Worm (Caenorhabditis elegans) whole organism, L4 larva: ENCODE results near the gene fbxc-45.

ENCODE experiments used
- D1046.2 ChIP-seq: fragments of 200-800 bp; sonication (Bioruptor generic); IDR thresholded peaks from 2 replicates; pipeline ENCODE4 v1.3.6; 2022; ENCODE audit warnings: missing genetic modification characterization, missing compliant biosample characterization
- F26F4.8 ChIP-seq: fragments of 200-800 bp; sonication (Bioruptor generic); conservative IDR thresholded peaks from 2 replicates; pipeline ENCODE4 v1.3.6; 2022; ENCODE audit warnings: missing genetic modification characterization, missing compliant biosample characterization
- F44E2.7 ChIP-seq: fragments of 200-800 bp; sonication (Bioruptor generic); IDR thresholded peaks from 2 replicates; pipeline ENCODE4 v2.1.2; 2022; ENCODE audit warnings: missing genetic modification characterization, missing compliant biosample characterization
- F49E8.2 ChIP-seq: sonication (generic microtip); optimal IDR thresholded peaks from 2 replicates; lab custom pipeline; 2016; ENCODE audit warnings: missing compliant biosample characterization, mild to moderate bottlenecking, missing genetic modification characterization, borderline replicate concordance
- R02D3.7 ChIP-seq: fragments of 150-350 bp; sonication (generic microtip); optimal IDR thresholded peaks from 3 replicates; lab custom pipeline; 2014; ENCODE audit warnings: missing biosample characterization, missing genetic modification characterization
- T20F7.1 ChIP-seq: fragments of 200-800 bp; sonication (Bioruptor generic); optimal IDR thresholded peaks from 2 replicates; lab custom pipeline; 2018; ENCODE audit warnings: mild to moderate bottlenecking, missing genetic modification characterization, missing compliant biosample characterization
- T26A8.4 ChIP-seq: fragments of 200-800 bp; sonication (Bioruptor generic); IDR thresholded peaks from 2 replicates; pipeline ENCODE4 v1.3.6; 2022; ENCODE audit warnings: missing genetic modification characterization, missing compliant biosample characterization
- Y105C5A.15 ChIP-seq: fragments of 200-800 bp; sonication (Bioruptor generic); IDR thresholded peaks from 2 replicates; pipeline ENCODE4 v1.3.6; 2022; ENCODE audit warnings: missing genetic modification characterization, missing compliant biosample characterization
- ZK337.2 ChIP-seq: fragments of 200-800 bp; sonication (Bioruptor generic); IDR thresholded peaks from 2 replicates; pipeline ENCODE4 v1.3.6; 2022; ENCODE audit warnings: missing genetic modification reagents, missing genetic modification characterization, missing compliant biosample characterization
- aly-2 ChIP-seq: sonication (generic microtip); optimal IDR thresholded peaks from 2 replicates; lab custom pipeline; 2018; ENCODE audit warnings: missing biosample characterization, missing genetic modification characterization
- ceh-44 ChIP-seq: fragments of 200-800 bp; sonication (Bioruptor generic); IDR thresholded peaks from 2 replicates; pipeline ENCODE4 v1.3.6; 2022; ENCODE audit warnings: missing genetic modification reagents, missing genetic modification characterization, missing compliant biosample characterization
- cey-2 ChIP-seq: sonication (generic microtip); optimal IDR thresholded peaks from 3 replicates; lab custom pipeline; 2017; ENCODE audit warnings: missing genetic modification characterization, mild to moderate bottlenecking, missing compliant biosample characterization, antibody characterized with exemption, borderline replicate concordance; ENCODE audit not compliant: insufficient read depth
- daf-19 ChIP-seq: fragments of 200-800 bp; sonication (Bioruptor generic); conservative IDR thresholded peaks from 2 replicates; pipeline ENCODE4 v1.3.6; 2022; ENCODE audit warnings: missing genetic modification characterization, missing compliant biosample characterization
- dmd-9 ChIP-seq: fragments of 200-800 bp; sonication (Bioruptor generic); IDR thresholded peaks from 2 replicates; pipeline ENCODE4 v1.3.6; 2022; ENCODE audit warnings: missing genetic modification reagents, missing genetic modification characterization, missing compliant biosample characterization
- duxl-1 ChIP-seq: sonication (generic microtip); optimal IDR thresholded peaks from 2 replicates; lab custom pipeline; 2016; ENCODE audit warnings: mild to moderate bottlenecking, missing genetic modification characterization, moderate library complexity, missing compliant biosample characterization; ENCODE audit not compliant: poor library complexity
- egl-43 ChIP-seq: fragments of 200-800 bp; sonication (Bioruptor generic); IDR thresholded peaks from 2 replicates; pipeline ENCODE4 v1.3.6; 2022; ENCODE audit warnings: missing genetic modification reagents, missing genetic modification characterization, missing compliant biosample characterization
- fos-1 ChIP-seq: fragments of 150-350 bp; optimal IDR thresholded peaks from 2 replicates; lab custom pipeline; 2014; ENCODE audit warnings: missing biosample characterization, missing genetic modification characterization
- gei-8 ChIP-seq: fragments of 200-800 bp; sonication (Bioruptor generic); optimal IDR thresholded peaks from 2 replicates; lab custom pipeline; 2018; ENCODE audit warnings: mild to moderate bottlenecking, missing genetic modification characterization, missing compliant biosample characterization
- hlh-30 ChIP-seq: sonication (generic microtip); optimal IDR thresholded peaks from 2 replicates; lab custom pipeline; 2017; ENCODE audit warnings: antibody characterized with exemption, mild to moderate bottlenecking, missing genetic modification characterization, missing compliant biosample characterization; ENCODE audit not compliant: insufficient read depth
- jun-1 ChIP-seq: fragments of 150-350 bp; optimal IDR thresholded peaks from 2 replicates; lab custom pipeline; 2014; ENCODE audit warnings: missing biosample characterization, missing genetic modification reagents, missing genetic modification characterization
- lim-7 ChIP-seq: fragments of 200-800 bp; sonication (Bioruptor generic); IDR thresholded peaks from 2 replicates; pipeline ENCODE4 v1.3.6; 2022; ENCODE audit warnings: missing genetic modification characterization, missing compliant biosample characterization
- lin-1 ChIP-seq: fragments of 200-800 bp; sonication (Bioruptor generic); IDR thresholded peaks from 2 replicates; pipeline ENCODE4 v1.3.6; 2022; ENCODE audit warnings: missing genetic modification reagents, missing genetic modification characterization, missing compliant biosample characterization
- lin-15B ChIP-seq: fragments of 150-350 bp; sonication (generic microtip); optimal IDR thresholded peaks from 3 replicates; lab custom pipeline; 2014; ENCODE audit warnings: missing biosample characterization, missing genetic modification characterization
- lin-38 ChIP-seq: fragments of 200-800 bp; sonication (Bioruptor generic); IDR thresholded peaks from 2 replicates; pipeline ENCODE4 v1.3.6; 2022; ENCODE audit warnings: missing genetic modification reagents, missing genetic modification characterization, missing compliant biosample characterization
- lsy-2 ChIP-seq, 2 experiments: fragments of 150-350 bp in 1 of 2; sonication (generic microtip) in 1 of 2; optimal IDR thresholded peaks; 2 replicates each; lab custom pipeline; 2014 to 2017; ENCODE audit warnings: missing biosample characterization in 2 of 2, missing genetic modification characterization in 2 of 2
- madf-5 ChIP-seq, 2 experiments: fragments of 200-800 bp; sonication (Bioruptor generic); IDR thresholded peaks; 2 replicates each; pipeline ENCODE4 v1.3.6; 2022; ENCODE audit warnings: missing compliant biosample characterization in 2 of 2, missing genetic modification characterization in 2 of 2
- mdl-1 ChIP-seq, 2 experiments: fragments of 150-350 bp in 1 of 2; sonication (generic microtip) in 1 of 2; optimal IDR thresholded peaks; 2 replicates each; lab custom pipeline; 2014 to 2017; ENCODE audit warnings: missing biosample characterization in 2 of 2, missing genetic modification characterization in 2 of 2
- nhr-102 ChIP-seq: sonication (generic microtip); optimal IDR thresholded peaks from 2 replicates; lab custom pipeline; 2016; ENCODE audit warnings: mild to moderate bottlenecking, missing genetic modification characterization, moderate library complexity, missing compliant biosample characterization
- nhr-11 ChIP-seq: fragments of 150-350 bp; optimal IDR thresholded peaks from 2 replicates; lab custom pipeline; 2014; ENCODE audit warnings: missing biosample characterization, missing genetic modification characterization
- nhr-237 ChIP-seq: sonication (generic microtip); optimal IDR thresholded peaks from 2 replicates; lab custom pipeline; 2017; ENCODE audit warnings: missing biosample characterization, missing genetic modification characterization
- nhr-25 ChIP-seq: sonication (generic microtip); optimal IDR thresholded peaks from 2 replicates; lab custom pipeline; 2017; ENCODE audit warnings: missing genetic modification characterization, mild to moderate bottlenecking, missing compliant biosample characterization, antibody characterized with exemption, moderate library complexity, borderline replicate concordance; ENCODE audit not compliant: insufficient read depth
- nhr-28 ChIP-seq: fragments of 150-350 bp; optimal IDR thresholded peaks from 2 replicates; lab custom pipeline; 2014; ENCODE audit warnings: missing biosample characterization, missing genetic modification characterization
- nhr-41 ChIP-seq: fragments of 200-800 bp; sonication (Bioruptor generic); IDR thresholded peaks from 2 replicates; pipeline ENCODE4 v1.3.6; 2022; ENCODE audit warnings: missing genetic modification reagents, missing genetic modification characterization, missing compliant biosample characterization
- nhr-77 ChIP-seq: fragments of 150-350 bp; optimal IDR thresholded peaks from 2 replicates; lab custom pipeline; 2014; ENCODE audit warnings: missing biosample characterization, missing genetic modification characterization
- php-3 ChIP-seq: fragments of 200-800 bp; sonication (Bioruptor generic); IDR thresholded peaks from 2 replicates; pipeline ENCODE4 v1.3.6; 2022; ENCODE audit warnings: missing genetic modification reagents, missing genetic modification characterization, missing compliant biosample characterization
- pqm-1 ChIP-seq: sonication (generic microtip); optimal IDR thresholded peaks from 2 replicates; lab custom pipeline; 2017; ENCODE audit warnings: missing biosample characterization, missing genetic modification characterization
- sdz-12 ChIP-seq: fragments of 200-800 bp; sonication (Bioruptor generic); optimal IDR thresholded peaks from 2 replicates; lab custom pipeline; 2018; ENCODE audit warnings: mild to moderate bottlenecking, missing genetic modification characterization, missing compliant biosample characterization
- set-16 ChIP-seq: fragments of 200-800 bp; sonication (Bioruptor generic); IDR thresholded peaks from 2 replicates; pipeline ENCODE4 v1.3.6; 2022; ENCODE audit warnings: missing genetic modification reagents, missing genetic modification characterization, missing compliant biosample characterization
- skn-1 ChIP-seq: fragments of 150-350 bp; optimal IDR thresholded peaks from 2 replicates; lab custom pipeline; 2014; ENCODE audit warnings: missing biosample characterization, missing genetic modification characterization
- snpc-1.2 ChIP-seq: fragments of 200-800 bp; sonication (Bioruptor generic); IDR thresholded peaks from 2 replicates; pipeline ENCODE4 v1.3.6; 2022; ENCODE audit warnings: missing genetic modification reagents, missing genetic modification characterization, missing compliant biosample characterization
- snpc-4 ChIP-seq: fragments of 150-350 bp; optimal IDR thresholded peaks from 2 replicates; lab custom pipeline; 2014; ENCODE audit warnings: missing biosample characterization, missing genetic modification characterization
- spr-1 ChIP-seq: sonication (generic microtip); optimal IDR thresholded peaks from 2 replicates; lab custom pipeline; 2016; ENCODE audit warnings: mild to moderate bottlenecking, missing genetic modification characterization, missing compliant biosample characterization
- spr-3 ChIP-seq: fragments of 200-800 bp; sonication (Bioruptor generic); optimal IDR thresholded peaks from 2 replicates; lab custom pipeline; 2018; ENCODE audit warnings: mild to moderate bottlenecking, missing genetic modification characterization, missing compliant biosample characterization
- unc-130 ChIP-seq: sonication (generic microtip); optimal IDR thresholded peaks from 2 replicates; lab custom pipeline; 2016; ENCODE audit warnings: missing genetic modification reagents, missing genetic modification characterization, missing compliant biosample characterization
- unc-39 ChIP-seq: sonication (generic microtip); optimal IDR thresholded peaks from 2 replicates; lab custom pipeline; 2017; ENCODE audit warnings: missing biosample characterization, missing genetic modification characterization
- vab-7 ChIP-seq: fragments of 200-800 bp; sonication (Bioruptor generic); IDR thresholded peaks from 2 replicates; pipeline ENCODE4 v1.3.6; 2022; ENCODE audit warnings: missing genetic modification reagents, missing genetic modification characterization, missing compliant biosample characterization
- zag-1 ChIP-seq: fragments of 150-350 bp; optimal IDR thresholded peaks from 2 replicates; lab custom pipeline; 2014; ENCODE audit warnings: missing biosample characterization, missing genetic modification characterization
- zfp-2 ChIP-seq: sonication (generic microtip); optimal IDR thresholded peaks from 2 replicates; lab custom pipeline; 2016; ENCODE audit warnings: mild to moderate bottlenecking, missing genetic modification characterization, missing compliant biosample characterization
- zfp-3 ChIP-seq: fragments of 200-800 bp; sonication (Bioruptor generic); conservative IDR thresholded peaks from 2 replicates; pipeline ENCODE4 v1.3.6; 2022; ENCODE audit warnings: missing genetic modification reagents, missing genetic modification characterization, missing compliant biosample characterization
- zip-2 ChIP-seq: fragments of 150-350 bp; optimal IDR thresholded peaks from 2 replicates; lab custom pipeline; 2014; ENCODE audit warnings: missing biosample characterization, missing genetic modification characterization

Gene fbxc-45

DNA sequence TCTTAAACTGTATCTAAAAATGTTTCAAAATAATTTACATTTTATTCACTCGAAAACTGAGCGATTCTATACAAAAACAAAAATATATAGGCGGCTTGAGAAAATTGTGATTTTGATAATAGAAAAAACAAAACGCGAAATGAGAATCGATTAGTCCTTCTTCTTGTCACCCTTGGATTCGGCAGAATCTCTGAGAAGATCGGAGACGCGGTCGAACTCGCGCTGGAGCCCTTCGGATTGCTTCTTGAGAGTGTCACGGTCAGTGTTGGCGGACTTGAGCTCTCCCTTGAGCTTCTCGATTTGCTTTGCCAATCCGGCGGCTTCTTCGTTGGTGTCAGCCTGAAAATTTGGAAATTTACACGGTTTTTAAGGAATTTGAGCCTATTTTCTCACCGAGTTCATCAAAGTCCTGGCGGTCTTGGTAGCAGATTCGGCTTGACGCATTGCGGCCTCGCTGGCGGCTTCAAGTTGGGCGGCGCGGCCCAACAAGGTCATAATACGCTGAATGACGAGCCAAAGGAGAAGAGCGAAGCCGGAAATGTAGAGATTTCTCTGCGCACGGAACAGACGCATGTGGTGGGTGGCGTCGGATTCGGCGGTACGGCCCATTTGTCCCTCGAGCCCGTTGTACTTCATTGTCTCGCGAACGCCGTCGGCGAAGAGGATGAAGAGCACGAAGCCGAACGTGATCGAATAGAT lies 30.4 kb downstream of the fbxc-45 start:
- TF ChIP-seq R02D3.7 (tag; lab: Kevin White, UChicago): no peak
- no peak for TF ChIP-seq nhr-102 (tag; lab: Kevin White, UChicago)
- no peak for TF ChIP-seq nhr-28
- no peak for TF ChIP-seq lin-1 (GFP tag; lab: Robert Waterston, UW)
- no peak for TF ChIP-seq lin-15B (tag; lab: Kevin White, UChicago)
- TF ChIP-seq unc-39 (tag; lab: Kevin White, UChicago): no peak
- TF ChIP-seq F49E8.2: peak; percentile 57
- no peak for TF ChIP-seq ceh-44
- TF ChIP-seq mdl-1 (tag; optimal IDR thresholded peaks at IDR 0.05; lab: Kevin White, UChicago): no peak
- no peak for TF ChIP-seq zip-2 (tag; lab: Kevin White, UChicago)
- TF ChIP-seq lim-7 (GFP tag; lab: Robert Waterston, UW): no peak
- no peak for TF ChIP-seq T26A8.4 (GFP tag; lab: Robert Waterston, UW)
- no peak for TF ChIP-seq madf-5 (GFP tag; IDR thresholded peaks at IDR 0.05; lab: Robert Waterston, UW)
- peak; percentile 55; the same call in 1 of the 2 replicates for TF ChIP-seq lin-38
- TF ChIP-seq php-3 (GFP tag; lab: Robert Waterston, UW): 0 out of 2 replicates have a peak, but pooled peaks have one; percentile 29
- no peak for TF ChIP-seq Y105C5A.15 (GFP tag; lab: Robert Waterston, UW)
- TF ChIP-seq snpc-1.2 (GFP tag; lab: Robert Waterston, UW): peak; percentile 72
- TF ChIP-seq nhr-25: no peak
- no peak for TF ChIP-seq cey-2 (tag; lab: Kevin White, UChicago)
- no peak for TF ChIP-seq spr-1
- peak; percentile 70 for TF ChIP-seq set-16 (GFP tag; lab: Robert Waterston, UW)
- TF ChIP-seq nhr-11 (tag; lab: Kevin White, UChicago): no peak
- no peak for TF ChIP-seq zfp-2 (tag; lab: Kevin White, UChicago)
- no peak for TF ChIP-seq vab-7 (GFP tag; lab: Robert Waterston, UW)
- TF ChIP-seq daf-19 (GFP tag; lab: Robert Waterston, UW): no peak
- no peak for TF ChIP-seq unc-130 (GFP tag; lab: Kevin White, UChicago)
- TF ChIP-seq pqm-1 (tag; lab: Kevin White, UChicago): no peak
- TF ChIP-seq gei-8: no peak
- no peak for TF ChIP-seq spr-3 (GFP tag; lab: Kevin White, UChicago)
- no peak for TF ChIP-seq skn-1
- no peak for TF ChIP-seq fos-1
- TF ChIP-seq sdz-12 (GFP tag; lab: Kevin White, UChicago): no peak
- TF ChIP-seq F44E2.7 (GFP tag; lab: Robert Waterston, UW): no peak
- TF ChIP-seq nhr-41 (GFP tag; lab: Robert Waterston, UW): no peak
- no peak for TF ChIP-seq zag-1
- 0 out of 2 replicates have a peak, but pooled peaks have one; percentile 15 for TF ChIP-seq egl-43 (GFP tag; lab: Robert Waterston, UW)
- no peak for TF ChIP-seq nhr-77
- TF ChIP-seq nhr-237 (tag; lab: Kevin White, UChicago): no peak
- TF ChIP-seq D1046.2 (GFP tag; lab: Robert Waterston, UW): no peak
- no peak for TF ChIP-seq T20F7.1
- TF ChIP-seq duxl-1: no peak
- TF ChIP-seq ZK337.2 (GFP tag; lab: Robert Waterston, UW): no peak
- TF ChIP-seq dmd-9 (GFP tag; lab: Robert Waterston, UW): no peak
- peak; percentile 43; the same call in 1 of the 2 replicates for TF ChIP-seq F26F4.8 (GFP tag; lab: Robert Waterston, UW)
- no peak for TF ChIP-seq hlh-30 (tag; lab: Kevin White, UChicago)
- TF ChIP-seq jun-1: no peak
- TF ChIP-seq zfp-3: 0 out of 2 replicates have a peak, but pooled peaks have one; percentile 11
- TF ChIP-seq snpc-4 (tag; lab: Kevin White, UChicago): no peak
- no peak for TF ChIP-seq aly-2 (tag; lab: Kevin White, UChicago)
- TF ChIP-seq lsy-2 (tag; optimal IDR thresholded peaks at IDR 0.05; lab: Kevin White, UChicago): no peak
